Fruit fly (Drosophila melanogaster): ENCODE measurements around the gene msb1l.

msb1l gene

dm6 chr2L:19606318-19606717 is 28.8 kb downstream of the msb1l start, which contains the start of gene CG46244:
CG46244 (plus strand) TSS chr2L:19606569.
- no peak for TF ChIP-seq D1 (tag; optimal IDR thresholded peaks at IDR 0.05)
- no peak for TF ChIP-seq CG13204 (GFP tag; optimal IDR thresholded peaks at IDR 0.05)
- TF ChIP-seq CG17806 (tag; optimal IDR thresholded peaks at IDR 0.05): no peak
- TF ChIP-seq Pif1B (GFP tag; optimal IDR thresholded peaks at IDR 0.05): no peak

- no peak for TF ChIP-seq CG34367 (tag; optimal IDR thresholded peaks at IDR 0.05)
- no peak for TF ChIP-seq D1 (tag; optimal IDR thresholded peaks at IDR 0.05)
- TF ChIP-seq rn (GFP tag; IDR thresholded peaks at IDR 0.05): no peak
- TF ChIP-seq Pif1B (GFP tag; optimal IDR thresholded peaks at IDR 0.05): no peak
- no peak for TF ChIP-seq CG13204 (GFP tag; optimal IDR thresholded peaks at IDR 0.05)
- no peak for TF ChIP-seq CG12605 (GFP tag; IDR thresholded peaks at IDR 0.05)
- TF ChIP-seq gl (tag; optimal IDR thresholded peaks at IDR 0.05): no peak
- no peak for TF ChIP-seq Pif1A (GFP tag; optimal IDR thresholded peaks at IDR 0.05)
- no peak for TF ChIP-seq CG14655 (GFP tag; optimal IDR thresholded peaks at IDR 0.05)
- TF ChIP-seq fd96Ca (GFP tag; IDR thresholded peaks at IDR 0.05): no peak
- TF ChIP-seq CG32121 (GFP tag; IDR thresholded peaks at IDR 0.05): no peak
- no peak for TF ChIP-seq CG17806 (tag; optimal IDR thresholded peaks at IDR 0.05)
- no peak for TF ChIP-seq CG4496 (GFP tag; IDR thresholded peaks at IDR 0.05)
- no peak for TF ChIP-seq EcR (GFP tag; optimal IDR thresholded peaks at IDR 0.05)
- TF ChIP-seq CG15710 (tag; optimal IDR thresholded peaks at IDR 0.05): no peak
- TF ChIP-seq CG10348 (GFP tag; IDR thresholded peaks at IDR 0.05): no peak
- TF ChIP-seq CG8301 (tag; optimal IDR thresholded peaks at IDR 0.05): no peak
- no peak for TF ChIP-seq Ets98B (GFP tag; IDR thresholded peaks at IDR 0.05)
- TF ChIP-seq CG9948 (tag; optimal IDR thresholded peaks at IDR 0.05): no peak
- no peak for TF ChIP-seq Snoo (tag; optimal IDR thresholded peaks at IDR 0.05)
Measured at dm6 chr2L:19628002-19628401, 50.5 kb downstream of the msb1l start.

Measured in whole organism, pupa.